Fruit fly (Drosophila melanogaster): ENCODE data around the gene CG13124.

Gene CG13124

dm6 chr2L:9908468-9908967 lies at the start of gene CG13124:
CG13124 (minus strand) TSS chr2L:9908633.
- peak; percentile 8 for TF ChIP-seq CG13204 (GFP tag; optimal IDR thresholded peaks at IDR 0.05)
- no peak for TF ChIP-seq CG4496 (GFP tag; IDR thresholded peaks at IDR 0.05)
- peak; percentile 25 for TF ChIP-seq CG8159 (tag; optimal IDR thresholded peaks at IDR 0.05)
- peak; percentile 51; the same call in 1 of the 2 replicates for TF ChIP-seq Ets98B (GFP tag; IDR thresholded peaks at IDR 0.05)
- TF ChIP-seq D1 (tag; optimal IDR thresholded peaks at IDR 0.05) = no peak
- peak; percentile 9 for TF ChIP-seq CG8301 (tag; optimal IDR thresholded peaks at IDR 0.05)
- peak; percentile 19 for TF ChIP-seq Pif1A (GFP tag; optimal IDR thresholded peaks at IDR 0.05)
- peak; percentile 17 for TF ChIP-seq CG14655 (GFP tag; optimal IDR thresholded peaks at IDR 0.05)
- peak; percentile 65 for TF ChIP-seq CG12605 (GFP tag; IDR thresholded peaks at IDR 0.05)
- peak; percentile 21 for TF ChIP-seq Snoo (tag; optimal IDR thresholded peaks at IDR 0.05)

dm6 chr2L:9956993-9957652 lies 48.7 kb upstream of the CG13124 start, which contains the start of the genes CG4658 and CG5846:
CG4658 (plus strand) TSS chr2L:9957132.
CG5846 (minus strand) TSS chr2L:9957237.
- TF ChIP-seq CG10348 (GFP tag; IDR thresholded peaks at IDR 0.05) (0 out of 2 replicates have a peak, but pooled peaks have one; percentile 35), gl (tag; optimal IDR thresholded peaks at IDR 0.05) (peak; percentile 63), CG14655 (GFP tag; optimal IDR thresholded peaks at IDR 0.05) (no peak), CG32121 (GFP tag; IDR thresholded peaks at IDR 0.05) (peak; percentile 94), CG8301 (tag; optimal IDR thresholded peaks at IDR 0.05) (peak; percentile 90), D1 (tag; optimal IDR thresholded peaks at IDR 0.05) (no peak), CG12605 (GFP tag; IDR thresholded peaks at IDR 0.05) (peak; percentile 91), fd96Ca (GFP tag; IDR thresholded peaks at IDR 0.05) (no peak), Pif1B (GFP tag; optimal IDR thresholded peaks at IDR 0.05) (no peak), CG8159 (tag; optimal IDR thresholded peaks at IDR 0.05) (peak; percentile 95), Pif1A (GFP tag; optimal IDR thresholded peaks at IDR 0.05) (no peak), CG15710 (tag; optimal IDR thresholded peaks at IDR 0.05) (peak; percentile 90), EcR (GFP tag; optimal IDR thresholded peaks at IDR 0.05) (peak; percentile 32), CG13204 (GFP tag; optimal IDR thresholded peaks at IDR 0.05) (no peak), CG17806 (tag; optimal IDR thresholded peaks at IDR 0.05) (peak; percentile 95), rn (GFP tag; IDR thresholded peaks at IDR 0.05) (peak; percentile 91), CG9948 (tag; optimal IDR thresholded peaks at IDR 0.05) (peak; percentile 94), CG34367 (tag; optimal IDR thresholded peaks at IDR 0.05) (peak; percentile 89), Ets98B (GFP tag; IDR thresholded peaks at IDR 0.05) (peak; percentile 89), Snoo (tag; optimal IDR thresholded peaks at IDR 0.05) (peak; percentile 87), CG4496 (GFP tag; IDR thresholded peaks at IDR 0.05) (peak; percentile 94)

- TF ChIP-seq CG14655 (GFP tag; optimal IDR thresholded peaks at IDR 0.05) (no peak), CG12605 (GFP tag; IDR thresholded peaks at IDR 0.05) (no peak), CG10348 (GFP tag; IDR thresholded peaks at IDR 0.05) (no peak), rn (GFP tag; IDR thresholded peaks at IDR 0.05) (no peak), CG13204 (GFP tag; optimal IDR thresholded peaks at IDR 0.05) (no peak), CG15710 (tag; optimal IDR thresholded peaks at IDR 0.05) (no peak), CG17806 (tag; optimal IDR thresholded peaks at IDR 0.05) (no peak), CG34367 (tag; optimal IDR thresholded peaks at IDR 0.05) (no peak), CG8301 (tag; optimal IDR thresholded peaks at IDR 0.05) (no peak), CG8159 (tag; optimal IDR thresholded peaks at IDR 0.05) (no peak), CG32121 (GFP tag; IDR thresholded peaks at IDR 0.05) (no peak), Ets98B (GFP tag; IDR thresholded peaks at IDR 0.05) (no peak), CG9948 (tag; optimal IDR thresholded peaks at IDR 0.05) (no peak)
These were observed 46.3 kb upstream of the CG13124 start for dm6 chr2L:9954696-9955095.

- peak; percentile 93 for TF ChIP-seq CG9948 (tag; optimal IDR thresholded peaks at IDR 0.05)
- TF ChIP-seq rn (GFP tag; IDR thresholded peaks at IDR 0.05) = peak; percentile 59; the same call in 1 of the 2 replicates
- no peak for TF ChIP-seq CG10348 (GFP tag; IDR thresholded peaks at IDR 0.05)
- peak; percentile 89 for TF ChIP-seq CG32121 (GFP tag; IDR thresholded peaks at IDR 0.05)
- TF ChIP-seq fd96Ca (GFP tag; IDR thresholded peaks at IDR 0.05) = peak; percentile 71
- peak; percentile 81 for TF ChIP-seq Pif1A (GFP tag; optimal IDR thresholded peaks at IDR 0.05)
- TF ChIP-seq CG34367 (tag; optimal IDR thresholded peaks at IDR 0.05) = peak; percentile 74
- TF ChIP-seq Pif1B (GFP tag; optimal IDR thresholded peaks at IDR 0.05) = peak; percentile 89
- peak; percentile 19 for TF ChIP-seq EcR (GFP tag; optimal IDR thresholded peaks at IDR 0.05)
- peak; percentile 94 for TF ChIP-seq CG14655 (GFP tag; optimal IDR thresholded peaks at IDR 0.05)
- TF ChIP-seq CG8159 (tag; optimal IDR thresholded peaks at IDR 0.05) = peak; percentile 97
- TF ChIP-seq gl (tag; optimal IDR thresholded peaks at IDR 0.05) = peak; percentile 80
- TF ChIP-seq Ets98B (GFP tag; IDR thresholded peaks at IDR 0.05) = peak; percentile 90
- TF ChIP-seq CG12605 (GFP tag; IDR thresholded peaks at IDR 0.05) = peak; percentile 95
- no peak for TF ChIP-seq D1 (tag; optimal IDR thresholded peaks at IDR 0.05)
- TF ChIP-seq CG17806 (tag; optimal IDR thresholded peaks at IDR 0.05) = peak; percentile 96
- peak; percentile 87 for TF ChIP-seq CG4496 (GFP tag; IDR thresholded peaks at IDR 0.05)
- TF ChIP-seq CG8301 (tag; optimal IDR thresholded peaks at IDR 0.05) = peak; percentile 92
- peak; percentile 56 for TF ChIP-seq CG13204 (GFP tag; optimal IDR thresholded peaks at IDR 0.05)
- TF ChIP-seq CG15710 (tag; optimal IDR thresholded peaks at IDR 0.05) = peak; percentile 89
- TF ChIP-seq Snoo (tag; optimal IDR thresholded peaks at IDR 0.05) = peak; percentile 86
These were observed 45.7 kb upstream of the CG13124 start, which contains the start of the genes CG13126 and CG4709 for dm6 chr2L:9954119-9954518. CG13126 (minus strand) TSS chr2L:9954181. CG4709 (plus strand) TSS chr2L:9954325.
